Worm (Caenorhabditis elegans): ENCODE data around the gene H12C20.7.

The H12C20.7 gene

DNA sequence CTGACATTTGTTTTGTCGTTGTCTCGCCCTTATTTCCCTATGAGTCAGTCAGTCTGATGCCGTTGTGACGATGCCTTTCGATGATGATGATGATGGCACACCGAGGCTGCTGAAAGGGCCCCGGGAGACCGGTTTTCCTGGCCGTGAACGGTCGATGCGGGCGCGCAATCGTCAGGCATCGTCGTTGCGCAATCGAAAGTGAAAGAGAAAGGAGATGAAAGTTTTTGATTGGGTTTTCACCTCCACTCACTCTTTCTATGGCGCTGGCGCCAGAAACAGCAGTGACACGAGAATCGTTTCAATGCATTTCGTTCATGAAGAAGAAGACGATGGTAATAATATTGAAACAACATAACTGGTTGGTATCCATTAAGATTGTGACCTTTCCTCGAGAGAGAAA is 39.8 kb downstream of the H12C20.7 start (continued):
- TF ChIP-seq nhr-85 (tag) (peak; percentile 99), nhr-77 (tag; optimal IDR thresholded peaks at IDR 0.05) (no peak), nhr-71 (tag; optimal IDR thresholded peaks at IDR 0.05) (peak; percentile 66), ceh-63 (GFP tag; optimal IDR thresholded peaks at IDR 0.05) (no peak), ceh-88 (GFP tag; IDR thresholded peaks at IDR 0.05) (no peak), egl-13 (tag; optimal IDR thresholded peaks at IDR 0.05) (no peak), elt-3 (tag; optimal IDR thresholded peaks at IDR 0.05) (peak in 4 of 6 experiments; percentile 20 to 71 (median 39)), zag-1 (tag; optimal IDR thresholded peaks at IDR 0.05) (no peak), unc-98 (GFP tag; IDR thresholded peaks at IDR 0.05) (no peak), jun-1 (tag; optimal IDR thresholded peaks at IDR 0.05) (peak; percentile 14), hlh-4 (tag; optimal IDR thresholded peaks at IDR 0.05) (no peak)

- TF ChIP-seq elt-2 (tag; optimal IDR thresholded peaks at IDR 0.05) (no peak), tlp-1 (tag; optimal IDR thresholded peaks at IDR 0.05) (no peak), efl-1 (optimal IDR thresholded peaks at IDR 0.05) (no peak), efl-1 (GFP tag; optimal IDR thresholded peaks at IDR 0.05 in 1 of 2) (no peak), pax-3 (tag; optimal IDR thresholded peaks at IDR 0.05) (no peak), nhr-237 (tag; optimal IDR thresholded peaks at IDR 0.05) (no peak)
These were observed 40.3 kb downstream of the H12C20.7 start for ce11 chrV:11532535-11532853.

ce11 chrV:11531831-11532534 is 40.8 kb downstream of the H12C20.7 start:
- TF ChIP-seq lin-14 (GFP tag; optimal IDR thresholded peaks at IDR 0.05), result peak; percentile 97
- TF ChIP-seq rnt-1 (tag; optimal IDR thresholded peaks at IDR 0.05), result peak; percentile 79
- peak; percentile 97 for TF ChIP-seq nhr-71 (tag; optimal IDR thresholded peaks at IDR 0.05)
- TF ChIP-seq ceh-82 (tag; optimal IDR thresholded peaks at IDR 0.05), result peak in 1 of 3 experiments; percentile 50
- no peak for TF ChIP-seq hlh-17 (GFP tag; optimal IDR thresholded peaks at IDR 0.05; ENCODE audit: borderline replicate concordance)
- peak; percentile 75 for TF ChIP-seq lin-13 (GFP tag; optimal IDR thresholded peaks at IDR 0.05)
- peak; percentile 66 for TF ChIP-seq xbp-1 (tag; optimal IDR thresholded peaks at IDR 0.05)
- TF ChIP-seq C34B4.2 (tag; optimal IDR thresholded peaks at IDR 0.05), result no peak
- TF ChIP-seq ama-1 (optimal IDR thresholded peaks at IDR 0.05), result no peak
- TF ChIP-seq skn-1 (tag; optimal IDR thresholded peaks at IDR 0.05), result peak; percentile 62
- TF ChIP-seq Y116A8C.19 (tag; optimal IDR thresholded peaks at IDR 0.05; ENCODE audit: borderline replicate concordance), result no peak
- TF ChIP-seq nhr-237 (tag; optimal IDR thresholded peaks at IDR 0.05), result peak; percentile 35
- TF ChIP-seq F16B12.6 (tag; optimal IDR thresholded peaks at IDR 0.05), result no peak
- TF ChIP-seq unc-62 (GFP tag; optimal IDR thresholded peaks at IDR 0.05), result no peak
- peak; percentile 72 for TF ChIP-seq fkh-4 (tag; optimal IDR thresholded peaks at IDR 0.05; ENCODE audit: borderline replicate concordance)
- peak; percentile 82 for TF ChIP-seq fos-1 (tag; optimal IDR thresholded peaks at IDR 0.05)
- TF ChIP-seq lir-3 (tag; optimal IDR thresholded peaks at IDR 0.05; ENCODE audit: poor library complexity), result peak; percentile 29
- TF ChIP-seq ceh-63 (GFP tag; optimal IDR thresholded peaks at IDR 0.05), result no peak
- peak; percentile 36 for TF ChIP-seq snpc-4 (tag; optimal IDR thresholded peaks at IDR 0.05)
- peak; percentile 2 for TF ChIP-seq ztf-4 (tag; optimal IDR thresholded peaks at IDR 0.05)
- no peak for TF ChIP-seq mab-9 (GFP tag; IDR thresholded peaks at IDR 0.05)
- TF ChIP-seq vab-15 (tag; optimal IDR thresholded peaks at IDR 0.05), result peak; percentile 52
- TF ChIP-seq blmp-1 (tag; optimal IDR thresholded peaks at IDR 0.05), result peak; percentile 92
- peak; percentile 97 for TF ChIP-seq dsc-1 (tag; optimal IDR thresholded peaks at IDR 0.05)
- TF ChIP-seq mef-2 (tag; optimal IDR thresholded peaks at IDR 0.05), result peak; percentile 24
- no peak for TF ChIP-seq ets-5 (GFP tag; IDR thresholded peaks at IDR 0.05)
- TF ChIP-seq lin-39 (tag; optimal IDR thresholded peaks at IDR 0.05), result peak; percentile 44
- no peak for TF ChIP-seq sox-4 (tag; optimal IDR thresholded peaks at IDR 0.05)
- no peak for TF ChIP-seq nhr-76 (tag; optimal IDR thresholded peaks at IDR 0.05)
- TF ChIP-seq elt-2 (tag; optimal IDR thresholded peaks at IDR 0.05), result peak; percentile 74
- TF ChIP-seq nhr-85 (tag), result peak; percentile 99
- TF ChIP-seq efl-3 (GFP tag; optimal IDR thresholded peaks at IDR 0.05), result no peak
- peak; percentile 83 for TF ChIP-seq C16A3.4 (tag; optimal IDR thresholded peaks at IDR 0.05)
- TF ChIP-seq lin-15B (tag; optimal IDR thresholded peaks at IDR 0.05), result no peak
- peak; percentile 30 for TF ChIP-seq pqm-1 (tag; optimal IDR thresholded peaks at IDR 0.05)
- peak; percentile 56 to 57 for TF ChIP-seq efl-1 (optimal IDR thresholded peaks at IDR 0.05)
- TF ChIP-seq efl-1 (GFP tag; optimal IDR thresholded peaks at IDR 0.05 in 1 of 2), result peak; percentile 26 to 95
- TF ChIP-seq dpl-1 (GFP tag; optimal IDR thresholded peaks at IDR 0.05), result peak; percentile 19 to 55 (median 25)
- no peak for TF ChIP-seq aha-1 (tag; optimal IDR thresholded peaks at IDR 0.05)

Measured in whole organism, L1 larva.